Worm (Caenorhabditis elegans) whole organism, L4/young adult: Measurements from ENCODE around the gene Y17D7B.10.
"Not testable (repeated sequence)": the region's sequence is repeated elsewhere in the genome, so short reads cannot be mapped to it uniquely, and the experiment has no call there.

ENCODE experiments used
- W03F9.2 ChIP-seq: fragments of 150-350 bp; optimal IDR thresholded peaks from 2 replicates; lab custom pipeline; 2014; ENCODE audit warnings: missing biosample characterization, missing genetic modification characterization
- dao-5 ChIP-seq: sonication (generic microtip); optimal IDR thresholded peaks from 2 replicates; lab custom pipeline; 2016; ENCODE audit warnings: missing genotype, missing genetic modification characterization, moderate library complexity, missing compliant biosample characterization
- him-1 ChIP-seq: sonication (generic microtip); optimal IDR thresholded peaks from 2 replicates; lab custom pipeline; 2016; ENCODE audit warnings: missing genotype, missing genetic modification reagents, missing genetic modification characterization, missing compliant biosample characterization

Gene Y17D7B.10

ce11 chrV:18783474-18783873 is at the start of gene Y17D7B.10:
Y17D7B.10 (plus strand) TSS chrV:18783716.
- no peak for TF ChIP-seq dao-5 (tag; lab: Kevin White, UChicago)
- TF ChIP-seq W03F9.2, result no peak
- no peak for TF ChIP-seq him-1 (tag; lab: Kevin White, UChicago)

- TF ChIP-seq W03F9.2 (no peak), dao-5 (tag; lab: Kevin White, UChicago) (no peak), him-1 (tag; lab: Kevin White, UChicago) (no peak)
Observed at ce11 chrV:18733942-18734341, 49.6 kb upstream of the Y17D7B.10 start.

- TF ChIP-seq him-1 (tag; lab: Kevin White, UChicago) (no peak), dao-5 (tag; lab: Kevin White, UChicago) (no peak), W03F9.2 (no peak)
Observed at ce11 chrV:18734381-18734780, 49.1 kb upstream of the Y17D7B.10 start, which contains the start of gene scl-20. scl-20 (minus strand) TSS chrV:18734481.

- no peak for TF ChIP-seq W03F9.2
- TF ChIP-seq dao-5 (tag; lab: Kevin White, UChicago), result no peak
- no peak for TF ChIP-seq him-1 (tag; lab: Kevin White, UChicago)
Observed at ce11 chrV:18737646-18738045, 45.9 kb upstream of the Y17D7B.10 start.

- no peak for TF ChIP-seq dao-5 (tag; lab: Kevin White, UChicago)
- no peak for TF ChIP-seq W03F9.2
- no peak for TF ChIP-seq him-1 (tag; lab: Kevin White, UChicago)
Observed at ce11 chrV:18742108-18742507, 41.4 kb upstream of the Y17D7B.10 start, which contains the start of gene clec-250. clec-250 (minus strand) TSS chrV:18742208.

- TF ChIP-seq him-1 (tag; lab: Kevin White, UChicago) (no peak), W03F9.2 (no peak), dao-5 (tag; lab: Kevin White, UChicago) (no peak)
Observed at ce11 chrV:18746937-18747660, 36.4 kb upstream of the Y17D7B.10 start, which contains the start of gene clec-251. clec-251 (minus strand) TSS chrV:18746987.

- TF ChIP-seq dao-5 (tag; lab: Kevin White, UChicago), result no peak
- no peak for TF ChIP-seq him-1 (tag; lab: Kevin White, UChicago)
- TF ChIP-seq W03F9.2, result no peak
Observed at ce11 chrV:18748726-18749125, 34.8 kb upstream of the Y17D7B.10 start, which contains the start of gene clec-252. clec-252 (minus strand) TSS chrV:18748826.

ce11 chrV:18750445-18750844 is 33.1 kb upstream of the Y17D7B.10 start, which contains the start of the genes F11D11.21 and F11D11.12:
F11D11.21 (minus strand) TSS chrV:18750545.
F11D11.12 (minus strand) TSS chrV:18750682.
- TF ChIP-seq him-1 (tag; lab: Kevin White, UChicago), result no peak
- TF ChIP-seq dao-5 (tag; lab: Kevin White, UChicago), result no peak
- TF ChIP-seq W03F9.2, result no peak

- TF ChIP-seq him-1 (tag; lab: Kevin White, UChicago) (no peak), W03F9.2 (no peak), dao-5 (tag; lab: Kevin White, UChicago) (no peak)
Observed at ce11 chrV:18753036-18753435, 30.5 kb upstream of the Y17D7B.10 start, which contains the start of gene F11D11.6. F11D11.6 (minus strand) TSS chrV:18753136.

ce11 chrV:18754328-18754727 is 29.2 kb upstream of the Y17D7B.10 start, which contains the start of gene clec-254:
clec-254 (minus strand) TSS chrV:18754428.
- not testable (repeated sequence) for TF ChIP-seq dao-5 (tag; lab: Kevin White, UChicago); W03F9.2; him-1 (tag; lab: Kevin White, UChicago)

- TF ChIP-seq dao-5 (tag; lab: Kevin White, UChicago) (no peak), him-1 (tag; lab: Kevin White, UChicago) (no peak), W03F9.2 (no peak)
Observed at ce11 chrV:18760174-18760573, 23.3 kb upstream of the Y17D7B.10 start, which contains the start of gene F11D11.3. F11D11.3 (minus strand) TSS chrV:18760274.

ce11 chrV:18761078-18761477 is 22.4 kb upstream of the Y17D7B.10 start, which contains the start of gene F11D11.4:
F11D11.4 (plus strand) TSS chrV:18761378.
- TF ChIP-seq W03F9.2 (no peak), him-1 (tag; lab: Kevin White, UChicago) (no peak), dao-5 (tag; lab: Kevin White, UChicago) (no peak)

- TF ChIP-seq dao-5 (tag; lab: Kevin White, UChicago); him-1 (tag; lab: Kevin White, UChicago); W03F9.2: not testable (repeated sequence)
Observed at ce11 chrV:18762044-18762443, 21.5 kb upstream of the Y17D7B.10 start, which contains the start of gene F11D11.22. F11D11.22 (plus strand) TSS chrV:18762344.

ce11 chrV:18769902-18770301 is 13.6 kb upstream of the Y17D7B.10 start:
- TF ChIP-seq W03F9.2, result no peak
